Worm (Caenorhabditis elegans): ENCODE measurements around the gene nhr-188.

nhr-188 gene

DNA sequence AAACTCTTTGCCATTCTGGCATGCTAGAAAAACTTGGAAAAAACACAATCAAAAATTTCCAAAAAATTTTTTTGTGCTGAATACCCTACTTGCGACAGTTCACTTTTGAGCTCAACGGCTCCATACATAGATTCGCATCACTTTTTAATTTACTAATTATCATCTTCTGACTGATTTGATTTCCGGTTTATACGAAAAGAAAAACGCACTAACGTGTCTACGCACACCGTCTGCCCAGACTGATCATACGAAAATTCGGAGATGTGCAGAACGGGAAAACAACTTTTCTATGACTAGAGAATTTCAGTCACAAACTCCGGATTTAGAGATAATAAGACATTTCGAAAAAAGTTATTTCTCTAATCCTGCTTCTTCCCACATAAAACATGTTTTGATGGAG, 26.9 kb upstream of the nhr-188 start:
- TF ChIP-seq rnt-1 (tag; optimal IDR thresholded peaks at IDR 0.05) (no peak), nhr-71 (tag; optimal IDR thresholded peaks at IDR 0.05) (peak; percentile 3), ceh-8 (GFP tag; optimal IDR thresholded peaks at IDR 0.05) (peak; percentile 70), fkh-8 (tag; optimal IDR thresholded peaks at IDR 0.05) (peak; percentile 38), dsc-1 (tag; optimal IDR thresholded peaks at IDR 0.05) (peak; percentile 65)

DNA sequence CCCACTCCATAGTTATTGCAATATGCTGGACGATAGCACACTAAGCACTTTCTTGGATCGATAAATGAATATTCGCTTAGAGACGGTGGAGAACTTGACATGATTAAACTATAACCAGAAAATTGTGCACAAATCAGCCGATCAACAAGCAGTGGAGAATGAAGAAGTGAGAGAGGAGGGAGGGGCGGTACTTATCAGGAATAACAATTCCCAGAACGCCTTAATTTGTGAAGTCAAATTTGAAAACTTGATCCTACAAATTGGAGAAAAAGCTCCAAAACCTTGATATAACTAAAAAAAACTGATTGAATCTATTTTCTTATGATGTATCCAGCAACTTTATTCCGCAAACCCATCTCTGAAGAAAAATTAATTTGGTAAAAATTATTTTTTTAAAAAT, 20.6 kb upstream of the nhr-188 start, which contains the start of gene nhr-159:
Gene nhr-159 (minus strand): TSS at position 101 of the 400 bp plus-strand sequence.
- no peak for TF ChIP-seq pag-3 (tag; optimal IDR thresholded peaks at IDR 0.05; ENCODE audit: borderline replicate concordance, insufficient read depth)
- no peak for TF ChIP-seq nhr-12 (tag; optimal IDR thresholded peaks at IDR 0.05)
- TF ChIP-seq elt-3 (tag; optimal IDR thresholded peaks at IDR 0.05), result no peak
- no peak for TF ChIP-seq nhr-90 (tag; optimal IDR thresholded peaks at IDR 0.05; ENCODE audit: poor library complexity)
- TF ChIP-seq ets-5 (GFP tag; IDR thresholded peaks at IDR 0.05), result no peak
- no peak for TF ChIP-seq unc-86 (tag; optimal IDR thresholded peaks at IDR 0.05)
- no peak for TF ChIP-seq lin-39 (tag; optimal IDR thresholded peaks at IDR 0.05)
- TF ChIP-seq egl-13 (tag; optimal IDR thresholded peaks at IDR 0.05), result no peak
- no peak for TF ChIP-seq nhr-76 (tag; optimal IDR thresholded peaks at IDR 0.05)
- no peak for TF ChIP-seq hlh-17 (GFP tag; optimal IDR thresholded peaks at IDR 0.05; ENCODE audit: borderline replicate concordance)
- no peak for TF ChIP-seq ztf-4 (tag; optimal IDR thresholded peaks at IDR 0.05)
- TF ChIP-seq fkh-4 (tag; optimal IDR thresholded peaks at IDR 0.05; ENCODE audit: borderline replicate concordance), result no peak
- no peak for TF ChIP-seq nhr-47 (tag; optimal IDR thresholded peaks at IDR 0.05)
- TF ChIP-seq zag-1 (tag; optimal IDR thresholded peaks at IDR 0.05), result no peak
- no peak for TF ChIP-seq lir-3 (tag; optimal IDR thresholded peaks at IDR 0.05; ENCODE audit: poor library complexity)
- TF ChIP-seq irx-1 (tag; optimal IDR thresholded peaks at IDR 0.05), result no peak
- TF ChIP-seq grh-1 (GFP tag; IDR thresholded peaks at IDR 0.05), result no peak
- no peak for TF ChIP-seq lin-35 (GFP tag; optimal IDR thresholded peaks at IDR 0.05)
- TF ChIP-seq tlp-1 (tag; optimal IDR thresholded peaks at IDR 0.05), result no peak

ce11 chrV:3877242-3877641, 19.6 kb upstream of the nhr-188 start:
- TF ChIP-seq nhr-71 (tag; optimal IDR thresholded peaks at IDR 0.05), result peak; percentile 5
- TF ChIP-seq pax-3 (tag; optimal IDR thresholded peaks at IDR 0.05), result peak; percentile 14
- peak; percentile 85 for TF ChIP-seq dsc-1 (tag; optimal IDR thresholded peaks at IDR 0.05)
- TF ChIP-seq fkh-8 (tag; optimal IDR thresholded peaks at IDR 0.05), result peak; percentile 75
- peak; percentile 13 for TF ChIP-seq nhr-47 (tag; optimal IDR thresholded peaks at IDR 0.05)
- TF ChIP-seq C04F5.9 (tag; optimal IDR thresholded peaks at IDR 0.05), result no peak

DNA sequence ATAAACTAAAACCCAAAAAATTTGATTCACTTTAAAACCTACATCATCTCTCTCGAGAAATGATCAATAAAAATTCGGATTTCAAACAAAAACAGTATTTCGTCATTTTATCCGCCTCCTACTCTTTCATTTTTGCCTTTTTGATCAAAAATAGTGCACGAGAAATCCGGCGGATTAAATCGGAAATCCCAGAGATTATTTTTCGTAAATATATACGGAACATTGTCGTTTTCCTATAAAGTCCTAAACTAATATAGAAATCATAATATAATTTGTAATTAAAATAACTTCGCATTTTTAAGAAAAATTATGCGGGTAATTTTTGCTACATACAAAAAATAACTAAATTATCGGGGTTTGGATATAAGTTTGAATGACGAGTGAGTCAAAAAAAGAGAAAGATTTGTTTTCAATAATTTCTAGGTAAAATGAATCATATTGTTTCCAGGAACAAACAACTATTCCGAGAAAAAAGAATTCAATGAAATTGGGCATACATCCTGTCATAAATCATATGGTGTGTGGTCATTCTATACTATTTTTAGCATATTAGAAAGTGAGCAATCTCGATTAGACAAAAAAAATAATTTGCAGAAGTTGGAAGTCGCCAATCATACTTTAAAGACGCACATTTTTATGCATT, 16.6 kb upstream of the nhr-188 start, which contains the start of gene nhr-158:
Gene nhr-158 (minus strand): TSS at position 51 of the 643 bp plus-strand sequence.
- no peak for TF ChIP-seq sptf-1 (tag; optimal IDR thresholded peaks at IDR 0.05)
- peak; percentile 86 for TF ChIP-seq nhr-47 (tag; optimal IDR thresholded peaks at IDR 0.05)
- peak; percentile 83 for TF ChIP-seq nhr-71 (tag; optimal IDR thresholded peaks at IDR 0.05)
- TF ChIP-seq tbx-2 (tag; optimal IDR thresholded peaks at IDR 0.05), result no peak
- no peak for TF ChIP-seq ceh-90 (tag; optimal IDR thresholded peaks at IDR 0.05)
- no peak for TF ChIP-seq egl-27 (tag; optimal IDR thresholded peaks at IDR 0.05)
- TF ChIP-seq fkh-8 (tag; optimal IDR thresholded peaks at IDR 0.05), result peak; percentile 90
- TF ChIP-seq nhr-11 (tag; optimal IDR thresholded peaks at IDR 0.05), result peak; percentile 48
- TF ChIP-seq nhr-85 (tag), result no peak
- TF ChIP-seq fkh-4 (tag; optimal IDR thresholded peaks at IDR 0.05; ENCODE audit: borderline replicate concordance), result peak; percentile 18
- no peak for TF ChIP-seq egl-13 (tag; optimal IDR thresholded peaks at IDR 0.05)
- peak; percentile 36 for TF ChIP-seq pax-3 (tag; optimal IDR thresholded peaks at IDR 0.05)
- peak; percentile 37 for TF ChIP-seq sox-4 (tag; optimal IDR thresholded peaks at IDR 0.05)
- no peak for TF ChIP-seq alr-1 (tag; optimal IDR thresholded peaks at IDR 0.05; ENCODE audit: borderline replicate concordance)
- TF ChIP-seq dsc-1 (tag; optimal IDR thresholded peaks at IDR 0.05), result peak; percentile 94
- peak; percentile 61 for TF ChIP-seq fos-1 (tag; optimal IDR thresholded peaks at IDR 0.05)
- TF ChIP-seq lsy-2 (tag; optimal IDR thresholded peaks at IDR 0.05), result peak in 1 of 2 experiments; percentile 45
- peak; percentile 43 for TF ChIP-seq lin-14 (GFP tag; optimal IDR thresholded peaks at IDR 0.05)
- peak; percentile 32 for TF ChIP-seq nhr-20 (tag; optimal IDR thresholded peaks at IDR 0.05)
- no peak for TF ChIP-seq nhr-76 (tag; optimal IDR thresholded peaks at IDR 0.05)
- TF ChIP-seq swsn-7 (tag; optimal IDR thresholded peaks at IDR 0.05), result peak; percentile 18

Data from whole organism, L1 larva.